Fruit fly (Drosophila melanogaster) whole organism, embryonic: ENCODE data around the gene Pgant7.

Experiments used
- Ada2b ChIP-seq: fragments of 200-800 bp; sonication (Bioruptor generic); IDR thresholded peaks from 2 replicates; pipeline ENCODE4 v1.3.6; 2022; ENCODE audit warnings: missing biosample characterization, missing genetic modification characterization
- Atf6 ChIP-seq: fragments of 200-800 bp; sonication (Bioruptor generic); IDR thresholded peaks from 2 replicates; pipeline ENCODE4 v1.3.6; 2022; ENCODE audit warnings: missing biosample characterization, missing genetic modification characterization
- CG10209 ChIP-seq: fragments of 200-800 bp; sonication (Bioruptor generic); optimal IDR thresholded peaks from 3 replicates; lab custom pipeline; 2017; ENCODE audit warnings: missing biosample characterization, mild to moderate bottlenecking, missing genetic modification characterization, missing genetic modification reagents
- CG10366 ChIP-seq: fragments of 200-800 bp; sonication (Bioruptor generic); IDR thresholded peaks from 2 replicates; pipeline ENCODE4 v1.3.6; 2022; ENCODE audit warnings: missing biosample characterization, missing genetic modification characterization
- CG11504 ChIP-seq: fragments of 200-800 bp; sonication (Bioruptor generic); optimal IDR thresholded peaks from 3 replicates; lab custom pipeline; 2019; ENCODE audit warnings: missing biosample characterization, mild to moderate bottlenecking, missing genetic modification characterization, moderate library complexity
- CG12391 ChIP-seq: fragments of 200-800 bp; sonication (Bioruptor generic); optimal IDR thresholded peaks from 3 replicates; lab custom pipeline; 2018; ENCODE audit warnings: missing biosample characterization, mild to moderate bottlenecking, missing genetic modification characterization, moderate library complexity
- CG12659 ChIP-seq: fragments of 200-800 bp; sonication (Bioruptor generic); optimal IDR thresholded peaks from 3 replicates; lab custom pipeline; 2017; ENCODE audit warnings: mild to moderate bottlenecking, missing biosample characterization, missing genetic modification reagents, missing genetic modification characterization
- CG12942 ChIP-seq: fragments of 200-800 bp; sonication (Bioruptor generic); optimal IDR thresholded peaks from 3 replicates; lab custom pipeline; 2016; ENCODE audit warnings: missing biosample characterization, missing genetic modification characterization
- CG15269 ChIP-seq: fragments of 200-800 bp; sonication (Bioruptor generic); optimal IDR thresholded peaks from 2 replicates; lab custom pipeline; 2018; ENCODE audit warnings: missing biosample characterization, mild to moderate bottlenecking, missing genetic modification characterization, moderate library complexity
- CG15514 ChIP-seq: fragments of 200-800 bp; sonication (Bioruptor generic); optimal IDR thresholded peaks from 3 replicates; lab custom pipeline; 2017; ENCODE audit warnings: missing biosample characterization, missing genetic modification characterization, mild to moderate bottlenecking, moderate library complexity, missing genetic modification reagents
- CG1603 ChIP-seq: fragments of 200-800 bp; sonication (Bioruptor generic); optimal IDR thresholded peaks from 2 replicates; lab custom pipeline; 2019; ENCODE audit warnings: missing biosample characterization, mild to moderate bottlenecking, missing genetic modification characterization, moderate library complexity
- CG16863 ChIP-seq: fragments of 200-800 bp; sonication (Bioruptor generic); optimal IDR thresholded peaks from 3 replicates; lab custom pipeline; 2016; ENCODE audit warnings: missing biosample characterization, missing genetic modification characterization
- CG17359 ChIP-seq: fragments of 200-800 bp; sonication (Bioruptor generic); optimal IDR thresholded peaks from 3 replicates; lab custom pipeline; 2018; ENCODE audit warnings: missing biosample characterization, mild to moderate bottlenecking, missing genetic modification characterization, moderate library complexity
- CG18599 ChIP-seq: fragments of 200-800 bp; sonication (Bioruptor generic); optimal IDR thresholded peaks from 3 replicates; lab custom pipeline; 2017; ENCODE audit warnings: missing biosample characterization, missing genetic modification characterization, mild to moderate bottlenecking, moderate library complexity, missing genetic modification reagents
- CG2116 ChIP-seq: fragments of 200-800 bp; sonication (Bioruptor generic); optimal IDR thresholded peaks from 3 replicates; lab custom pipeline; 2018; ENCODE audit warnings: missing biosample characterization, mild to moderate bottlenecking, missing genetic modification characterization
- CG7357 ChIP-seq: fragments of 200-800 bp; sonication (Bioruptor generic); IDR thresholded peaks from 3 replicates; pipeline ENCODE4 v1.3.6; 2022; ENCODE audit warnings: missing biosample characterization, missing genetic modification characterization
- CG9215 ChIP-seq: fragments of 200-800 bp; sonication (Bioruptor generic); IDR thresholded peaks from 2 replicates; pipeline ENCODE4 v1.3.6; 2022; ENCODE audit warnings: missing biosample characterization, missing genetic modification characterization
- CG9932 ChIP-seq: fragments of 200-800 bp; sonication (Bioruptor generic); IDR thresholded peaks from 2 replicates; pipeline ENCODE4 v1.3.6; 2022; ENCODE audit warnings: missing biosample characterization, missing genetic modification characterization
- Doc3 ChIP-seq: fragments of 200-800 bp; sonication (Bioruptor generic); IDR thresholded peaks from 3 replicates; pipeline ENCODE4 v1.3.6; 2022; ENCODE audit warnings: missing biosample characterization, missing genetic modification characterization; ENCODE audit not compliant: partially characterized antibody
- HHEX ChIP-seq: fragments of 200-800 bp; sonication (Bioruptor generic); optimal IDR thresholded peaks from 3 replicates; lab custom pipeline; 2017; ENCODE audit warnings: missing biosample characterization, mild to moderate bottlenecking, missing genetic modification characterization, missing genetic modification reagents
- HmgZ ChIP-seq: fragments of 200-800 bp; sonication (Bioruptor generic); optimal IDR thresholded peaks from 2 replicates; lab custom pipeline; 2018; ENCODE audit warnings: missing biosample characterization, mild to moderate bottlenecking, missing genetic modification characterization
- Hr51 ChIP-seq, 2 experiments: fragments of 200-800 bp; sonication (Bioruptor generic); optimal IDR thresholded peaks; 2 replicates in 1 of 2; 3 replicates in 1 of 2; lab custom pipeline; 2016 to 2018; ENCODE audit warnings: missing biosample characterization in 2 of 2, missing genetic modification characterization in 2 of 2, mild to moderate bottlenecking in 1 of 2, moderate library complexity in 1 of 2
- Hsf ChIP-seq: fragments of 200-800 bp; sonication (Bioruptor generic); optimal IDR thresholded peaks from 3 replicates; lab custom pipeline; 2016; ENCODE audit warnings: missing biosample characterization, missing genetic modification characterization
- Lhr ChIP-seq: fragments of 200-800 bp; sonication (Bioruptor generic); optimal IDR thresholded peaks from 3 replicates; lab custom pipeline; 2017; ENCODE audit warnings: mild to moderate bottlenecking, missing biosample characterization, missing genetic modification reagents, missing genetic modification characterization
- Meics ChIP-seq: fragments of 200-800 bp; sonication (Bioruptor generic); optimal IDR thresholded peaks from 2 replicates; lab custom pipeline; 2017; ENCODE audit warnings: missing biosample characterization, mild to moderate bottlenecking, missing genetic modification characterization
- Mrtf ChIP-seq: fragments of 200-800 bp; sonication (Bioruptor generic); IDR thresholded peaks from 3 replicates; pipeline ENCODE4 v1.3.6; 2022; ENCODE audit warnings: missing biosample characterization, missing genetic modification characterization
- Myb ChIP-seq: fragments of 200-800 bp; sonication (Bioruptor generic); optimal IDR thresholded peaks from 2 replicates; lab custom pipeline; 2016; ENCODE audit warnings: missing biosample characterization, missing genetic modification characterization
- Oli ChIP-seq: fragments of 200-800 bp; sonication (Bioruptor generic); optimal IDR thresholded peaks from 2 replicates; lab custom pipeline; 2018; ENCODE audit warnings: missing biosample characterization, mild to moderate bottlenecking, missing genetic modification characterization, moderate library complexity
- bcd ChIP-seq: fragments of 200-800 bp; sonication (Bioruptor generic); optimal IDR thresholded peaks from 2 replicates; lab custom pipeline; 2017; ENCODE audit warnings: missing biosample characterization, mild to moderate bottlenecking, missing genetic modification characterization
- br ChIP-seq: fragments of >200 bp; optimal IDR thresholded peaks from 2 replicates; lab custom pipeline; 2017
- bsh ChIP-seq, 2 experiments: fragments of 200-800 bp; sonication (Bioruptor generic); optimal IDR thresholded peaks; 2 replicates each; lab custom pipeline; 2017 to 2018; ENCODE audit warnings: mild to moderate bottlenecking in 2 of 2, missing biosample characterization in 2 of 2, missing genetic modification characterization in 2 of 2, moderate library complexity in 1 of 2
- caup ChIP-seq: fragments of 200-800 bp; sonication (Bioruptor generic); optimal IDR thresholded peaks from 3 replicates; lab custom pipeline; 2017; ENCODE audit warnings: missing biosample characterization, mild to moderate bottlenecking, missing genetic modification characterization, moderate library complexity; ENCODE audit not compliant: severe bottlenecking
- cwo ChIP-seq: fragments of 200-800 bp; sonication (Bioruptor generic); optimal IDR thresholded peaks from 3 replicates; lab custom pipeline; 2017; ENCODE audit warnings: missing biosample characterization, missing genetic modification characterization, mild to moderate bottlenecking, moderate library complexity, missing genetic modification reagents
- dan ChIP-seq: fragments of 200-800 bp; sonication (Bioruptor generic); IDR thresholded peaks from 2 replicates; pipeline ENCODE4 v1.3.6; 2022; ENCODE audit warnings: missing biosample characterization, missing genetic modification characterization
- dati ChIP-seq: fragments of 200-800 bp; sonication (Bioruptor generic); IDR thresholded peaks from 2 replicates; pipeline ENCODE4 v1.3.6; 2022; ENCODE audit warnings: missing biosample characterization, missing genetic modification characterization
- dmrt99B ChIP-seq: fragments of 200-800 bp; sonication (Bioruptor generic); optimal IDR thresholded peaks from 2 replicates; lab custom pipeline; 2018; ENCODE audit warnings: missing biosample characterization, mild to moderate bottlenecking, missing genetic modification characterization, moderate library complexity
- grau ChIP-seq: fragments of 200-800 bp; optimal IDR thresholded peaks from 3 replicates; lab custom pipeline; 2019; ENCODE audit warnings: missing biosample characterization, mild to moderate bottlenecking, missing genetic modification characterization, moderate library complexity
- klu ChIP-seq: fragments of 200-800 bp; sonication (Bioruptor generic); IDR thresholded peaks from 2 replicates; pipeline ENCODE4 v1.3.6; 2022; ENCODE audit warnings: missing biosample characterization, missing genetic modification characterization
- lab ChIP-seq: fragments of 200-800 bp; sonication (Bioruptor generic); optimal IDR thresholded peaks from 3 replicates; lab custom pipeline; 2017; ENCODE audit warnings: missing biosample characterization, missing genetic modification characterization, mild to moderate bottlenecking, moderate library complexity, missing genetic modification reagents
- lilli ChIP-seq: fragments of 200-800 bp; sonication (Bioruptor generic); optimal IDR thresholded peaks from 3 replicates; lab custom pipeline; 2016; ENCODE audit warnings: missing biosample characterization, missing genetic modification characterization
- nerfin-2 ChIP-seq: fragments of 200-800 bp; sonication (Bioruptor generic); IDR thresholded peaks from 2 replicates; pipeline ENCODE4 v1.3.6; 2022; ENCODE audit warnings: missing biosample characterization, missing genetic modification characterization; ENCODE audit not compliant: partially characterized antibody
- nom ChIP-seq: fragments of 200-800 bp; sonication (Bioruptor generic); optimal IDR thresholded peaks from 2 replicates; lab custom pipeline; 2017; ENCODE audit warnings: missing biosample characterization, missing genetic modification characterization, mild to moderate bottlenecking, moderate library complexity, missing genetic modification reagents
- org-1 ChIP-seq: fragments of 200-800 bp; sonication (Bioruptor generic); optimal IDR thresholded peaks from 2 replicates; lab custom pipeline; 2017; ENCODE audit warnings: missing biosample characterization, missing genetic modification characterization
- phol ChIP-seq: fragments of 200-800 bp; sonication (Bioruptor generic); optimal IDR thresholded peaks from 3 replicates; lab custom pipeline; 2018; ENCODE audit warnings: missing biosample characterization, mild to moderate bottlenecking, missing genetic modification characterization, moderate library complexity
- prd ChIP-seq, 3 experiments: fragments of >200 bp in 2 of 3; fragments of 200-800 bp in 1 of 3; sonication (Bioruptor generic) in 1 of 3; optimal IDR thresholded peaks in 2 of 3; IDR thresholded peaks in 1 of 3; 2 replicates in 2 of 3; 3 replicates in 1 of 3; pipeline versions ENCODE4 v1.3.6 to Lab custom; 2017 to 2022; ENCODE audit warnings: missing biosample characterization in 1 of 3, missing genetic modification characterization in 1 of 3
- slp2 ChIP-seq: fragments of 200-800 bp; sonication (Bioruptor generic); optimal IDR thresholded peaks from 2 replicates; lab custom pipeline; 2016; ENCODE audit warnings: missing biosample characterization, missing genetic modification characterization
- tx ChIP-seq: fragments of 200-800 bp; sonication (Bioruptor generic); optimal IDR thresholded peaks from 2 replicates; lab custom pipeline; 2016; ENCODE audit warnings: missing biosample characterization, missing genetic modification characterization
- unpg ChIP-seq: fragments of 200-800 bp; sonication (Bioruptor generic); optimal IDR thresholded peaks from 3 replicates; lab custom pipeline; 2018; ENCODE audit warnings: missing biosample characterization, mild to moderate bottlenecking, missing genetic modification characterization, moderate library complexity

Gene Pgant7

DNA sequence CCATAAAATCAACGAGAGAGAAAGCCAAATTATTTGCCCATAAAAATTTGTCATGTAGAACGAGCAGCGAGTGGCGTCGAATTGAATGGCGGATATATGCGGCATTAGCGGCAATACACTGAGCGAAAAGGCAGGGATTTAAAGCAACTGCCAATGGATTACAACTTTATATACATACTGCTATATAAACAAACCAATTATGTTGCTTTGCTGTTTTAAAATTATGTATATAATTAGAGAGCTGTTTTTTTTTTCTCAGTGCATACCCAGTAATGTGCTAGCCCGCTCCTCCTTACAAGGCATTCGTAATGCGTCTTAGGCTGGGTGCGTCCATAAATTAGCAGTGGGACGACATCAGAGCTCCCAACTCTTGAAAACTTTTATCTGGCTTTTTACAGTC is 31.9 kb downstream of the Pgant7 start:
- TF ChIP-seq CG15514 (GFP tag; lab: Kevin White, UChicago) (peak; percentile 17), Hsf (GFP tag; lab: Kevin White, UChicago) (peak; percentile 34), CG9215 (GFP tag; lab: Robert Waterston, UW) (peak; percentile 14; the same call in 1 of the 2 replicates), bsh (GFP tag; optimal IDR thresholded peaks at IDR 0.05; lab: Kevin White, UChicago) (no peak), Atf6 (peak; percentile 42), CG12942 (no peak), grau (no peak), phol (peak; percentile 5), CG10209 (peak; percentile 10), Lhr (GFP tag; lab: Kevin White, UChicago) (no peak), Mrtf (GFP tag; lab: Robert Waterston, UW) (0 out of 3 replicates have a peak, but pooled peaks have one; percentile 21), CG17359 (peak; percentile 12), Meics (GFP tag; lab: Kevin White, UChicago) (peak; percentile 50), prd (optimal IDR thresholded peaks at IDR 0.05; lab: Kevin White, UChicago) (no peak), prd (GFP tag; IDR thresholded peaks at IDR 0.05; lab: Robert Waterston, UW) (peak; percentile 30; the same call in 1 of the 3 replicates), unpg (peak; percentile 25), nerfin-2 (GFP tag; lab: Robert Waterston, UW) (no peak), Ada2b (peak; percentile 43; the same call in 1 of the 2 replicates), Myb (no peak), dati (GFP tag; lab: Robert Waterston, UW) (no peak), nom (GFP tag; lab: Kevin White, UChicago) (no peak), HHEX (GFP tag; lab: Kevin White, UChicago) (peak; percentile 29), CG18599 (peak; percentile 71), Doc3 (no peak), br (lab: Kevin White, UChicago) (no peak), CG15269 (tag; lab: Kevin White, UChicago) (peak; percentile 26), dan (GFP tag; lab: Robert Waterston, UW) (no peak), tx (GFP tag; lab: Kevin White, UChicago) (no peak), CG11504 (peak; percentile 52), Hr51 (GFP tag; optimal IDR thresholded peaks at IDR 0.05; lab: Kevin White, UChicago) (peak in 1 of 2 experiments; percentile 14), CG10366 (GFP tag; lab: Robert Waterston, UW) (peak; percentile 49), CG2116 (GFP tag; lab: Kevin White, UChicago) (no peak), CG12659 (GFP tag; lab: Kevin White, UChicago) (peak; percentile 4), klu (GFP tag; lab: Robert Waterston, UW) (0 out of 2 replicates have a peak, but pooled peaks have one; percentile 20), CG7357 (GFP tag; lab: Robert Waterston, UW) (0 out of 3 replicates have a peak, but pooled peaks have one; percentile 18), CG1603 (tag; lab: Kevin White, UChicago) (peak; percentile 25), HmgZ (peak; percentile 12), caup (GFP tag; lab: Kevin White, UChicago) (peak; percentile 7), dmrt99B (peak; percentile 42), bcd (GFP tag; lab: Kevin White, UChicago) (peak; percentile 14), slp2 (GFP tag; lab: Kevin White, UChicago) (no peak), CG9932 (peak; percentile 56), CG16863 (GFP tag; lab: Kevin White, UChicago) (no peak), cwo (GFP tag; lab: Kevin White, UChicago) (peak; percentile 46), org-1 (peak; percentile 6), CG12391 (peak; percentile 17), lilli (GFP tag; lab: Kevin White, UChicago) (peak; percentile 42), Oli (tag; lab: Kevin White, UChicago) (peak; percentile 17), lab (peak; percentile 62)
